Worm (Caenorhabditis elegans): ENCODE measurements around the gene T13F3.8.

Gene T13F3.8

ce11 chrV:16302439-16302838, 32.8 kb downstream of the T13F3.8 start, which contains the start of the genes C31A11.13 and oac-6:
C31A11.13 (minus strand) TSS chrV:16302551.
oac-6 (plus strand) TSS chrV:16302717.
- TF ChIP-seq fkh-2 (tag; optimal IDR thresholded peaks at IDR 0.05) (no peak), unc-39 (tag; optimal IDR thresholded peaks at IDR 0.05) (no peak), lin-15B (tag; optimal IDR thresholded peaks at IDR 0.05) (no peak), ceh-9 (tag; optimal IDR thresholded peaks at IDR 0.05) (no peak), pqm-1 (tag; optimal IDR thresholded peaks at IDR 0.05) (peak; percentile 60), lin-39 (tag; optimal IDR thresholded peaks at IDR 0.05) (no peak), sea-2 (GFP tag; optimal IDR thresholded peaks at IDR 0.05) (no peak), elt-2 (tag; optimal IDR thresholded peaks at IDR 0.05) (peak; percentile 58), elt-1 (tag; optimal IDR thresholded peaks at IDR 0.05) (no peak), egl-27 (tag; optimal IDR thresholded peaks at IDR 0.05) (no peak), jun-1 (tag; optimal IDR thresholded peaks at IDR 0.05) (no peak), aly-2 (tag; optimal IDR thresholded peaks at IDR 0.05) (no peak), ceh-16 (tag; optimal IDR thresholded peaks at IDR 0.05) (no peak), daf-12 (tag; optimal IDR thresholded peaks at IDR 0.05) (no peak), nhr-43 (tag; optimal IDR thresholded peaks at IDR 0.05; ENCODE audit: poor library complexity, severe bottlenecking) (no peak), mml-1 (tag; optimal IDR thresholded peaks at IDR 0.05) (no peak), nhr-11 (tag; optimal IDR thresholded peaks at IDR 0.05) (no peak)

- TF ChIP-seq pha-4 (tag; optimal IDR thresholded peaks at IDR 0.05) = no peak
- no peak for TF ChIP-seq nhr-23 (tag; optimal IDR thresholded peaks at IDR 0.05)
- no peak for TF ChIP-seq jun-1 (tag; optimal IDR thresholded peaks at IDR 0.05)
- no peak for TF ChIP-seq egl-5 (tag; optimal IDR thresholded peaks at IDR 0.05)
- no peak for TF ChIP-seq zag-1 (tag; optimal IDR thresholded peaks at IDR 0.05)
Measured at ce11 chrV:16307253-16307652, 37.7 kb downstream of the T13F3.8 start, which contains the start of gene srxa-7. srxa-7 (plus strand) TSS chrV:16307553.

- TF ChIP-seq elt-3 (tag; optimal IDR thresholded peaks at IDR 0.05) = no peak
- no peak for TF ChIP-seq nhr-237 (tag; optimal IDR thresholded peaks at IDR 0.05)
- no peak for TF ChIP-seq unc-39 (tag; optimal IDR thresholded peaks at IDR 0.05)
- TF ChIP-seq ceh-16 (tag; optimal IDR thresholded peaks at IDR 0.05) = no peak
- no peak for TF ChIP-seq pha-4 (tag; optimal IDR thresholded peaks at IDR 0.05)
- TF ChIP-seq egl-27 (tag; optimal IDR thresholded peaks at IDR 0.05) = no peak
- no peak for TF ChIP-seq nhr-43 (tag; optimal IDR thresholded peaks at IDR 0.05; ENCODE audit: poor library complexity, severe bottlenecking)
- no peak for TF ChIP-seq elt-2 (tag; optimal IDR thresholded peaks at IDR 0.05)
- TF ChIP-seq eor-1 (tag; optimal IDR thresholded peaks at IDR 0.05) = no peak
Measured at ce11 chrV:16308343-16308742, 38.7 kb downstream of the T13F3.8 start.

- no peak for TF ChIP-seq R02D3.7 (tag; optimal IDR thresholded peaks at IDR 0.05)
- TF ChIP-seq elt-2 (tag; optimal IDR thresholded peaks at IDR 0.05) = peak; percentile 15
- no peak for TF ChIP-seq nhr-43 (tag; optimal IDR thresholded peaks at IDR 0.05; ENCODE audit: poor library complexity, severe bottlenecking)
Measured at ce11 chrV:16309523-16309922, 39.9 kb downstream of the T13F3.8 start, which contains the start of gene oac-7. oac-7 (plus strand) TSS chrV:16309805.

- TF ChIP-seq nhr-43 (tag; optimal IDR thresholded peaks at IDR 0.05; ENCODE audit: poor library complexity, severe bottlenecking) = no peak
- no peak for TF ChIP-seq aly-2 (tag; optimal IDR thresholded peaks at IDR 0.05)
- TF ChIP-seq eor-1 (tag; optimal IDR thresholded peaks at IDR 0.05) = no peak
- TF ChIP-seq nhr-25 (tag; optimal IDR thresholded peaks at IDR 0.05) = no peak
- no peak for TF ChIP-seq nhr-28 (tag; optimal IDR thresholded peaks at IDR 0.05)
- no peak for TF ChIP-seq zag-1 (tag; optimal IDR thresholded peaks at IDR 0.05)
- TF ChIP-seq mml-1 (tag; optimal IDR thresholded peaks at IDR 0.05) = no peak
- no peak for TF ChIP-seq unc-62 (GFP tag; optimal IDR thresholded peaks at IDR 0.05)
- no peak for TF ChIP-seq ama-1 (optimal IDR thresholded peaks at IDR 0.05)
- TF ChIP-seq nfya-1 (tag; optimal IDR thresholded peaks at IDR 0.05; ENCODE audit: insufficient read depth) = no peak
Measured at ce11 chrV:16315004-16315403, 45.4 kb downstream of the T13F3.8 start, which contains the start of gene str-214. str-214 (plus strand) TSS chrV:16315304.

ce11 chrV:16317244-16317643, 47.6 kb downstream of the T13F3.8 start, which contains the start of gene srh-180:
srh-180 (plus strand) TSS chrV:16317544.
- TF ChIP-seq nhr-11 (tag; optimal IDR thresholded peaks at IDR 0.05) (no peak), hmg-11 (tag; optimal IDR thresholded peaks at IDR 0.05) (no peak), ztf-11 (tag; optimal IDR thresholded peaks at IDR 0.05) (no peak), R02D3.7 (tag; optimal IDR thresholded peaks at IDR 0.05) (no peak), unc-39 (tag; optimal IDR thresholded peaks at IDR 0.05) (no peak), lsy-12 (tag; optimal IDR thresholded peaks at IDR 0.05) (no peak), ceh-28 (tag; optimal IDR thresholded peaks at IDR 0.05) (no peak), nhr-23 (tag; optimal IDR thresholded peaks at IDR 0.05) (no peak), ztf-4 (tag; optimal IDR thresholded peaks at IDR 0.05) (no peak), lin-39 (tag; optimal IDR thresholded peaks at IDR 0.05) (no peak), jun-1 (tag; optimal IDR thresholded peaks at IDR 0.05) (no peak)
